Worm (Caenorhabditis elegans) whole organism, midembryonic: ENCODE data around the gene teg-1.

Source experiments
- T22C8.4 ChIP-seq: fragments of 200-800 bp; sonication (Bioruptor generic); IDR thresholded peaks from 2 replicates; pipeline ENCODE4 v1.3.6; 2022; ENCODE audit warnings: missing genetic modification characterization, missing compliant biosample characterization
- cog-1 ChIP-seq: sonication (generic microtip); optimal IDR thresholded peaks from 2 replicates; lab custom pipeline; 2016; ENCODE audit warnings: missing genetic modification characterization, missing compliant biosample characterization
- flt-1 ChIP-seq: fragments of 200-800 bp; sonication (Bioruptor generic); IDR thresholded peaks from 2 replicates; pipeline ENCODE4 v1.3.6; 2022; ENCODE audit warnings: missing genetic modification characterization, missing compliant biosample characterization
- klf-2 ChIP-seq: fragments of 200-800 bp; sonication (Bioruptor generic); conservative IDR thresholded peaks from 2 replicates; pipeline ENCODE4 v1.3.6; 2022; ENCODE audit warnings: missing genetic modification reagents, missing genetic modification characterization, missing compliant biosample characterization
- med-1 ChIP-seq: sonication (generic microtip); optimal IDR thresholded peaks from 2 replicates; lab custom pipeline; 2017; ENCODE audit warnings: missing genetic modification characterization, mild to moderate bottlenecking, missing compliant biosample characterization, antibody characterized with exemption, missing genetic modification reagents; ENCODE audit not compliant: insufficient read depth
- ref-1 ChIP-seq: fragments of 200-800 bp; sonication (Bioruptor generic); conservative IDR thresholded peaks from 2 replicates; pipeline ENCODE4 v1.3.6; 2022; ENCODE audit warnings: missing genetic modification reagents, missing genetic modification characterization, missing compliant biosample characterization
- tab-1 ChIP-seq: fragments of 200-800 bp; sonication (Bioruptor generic); IDR thresholded peaks from 2 replicates; pipeline ENCODE4 v1.3.6; 2022; ENCODE audit warnings: missing genetic modification characterization, missing compliant biosample characterization
- ztf-23 ChIP-seq: fragments of 200-800 bp; sonication (Bioruptor generic); IDR thresholded peaks from 2 replicates; pipeline ENCODE4 v1.3.6; 2022; ENCODE audit warnings: missing genetic modification reagents, missing genetic modification characterization, missing compliant biosample characterization
- ztf-29 ChIP-seq: fragments of 200-800 bp; sonication (Bioruptor generic); IDR thresholded peaks from 2 replicates; pipeline ENCODE4 v1.3.6; 2022; ENCODE audit warnings: missing genetic modification reagents, missing genetic modification characterization, missing compliant biosample characterization

Gene teg-1

DNA sequence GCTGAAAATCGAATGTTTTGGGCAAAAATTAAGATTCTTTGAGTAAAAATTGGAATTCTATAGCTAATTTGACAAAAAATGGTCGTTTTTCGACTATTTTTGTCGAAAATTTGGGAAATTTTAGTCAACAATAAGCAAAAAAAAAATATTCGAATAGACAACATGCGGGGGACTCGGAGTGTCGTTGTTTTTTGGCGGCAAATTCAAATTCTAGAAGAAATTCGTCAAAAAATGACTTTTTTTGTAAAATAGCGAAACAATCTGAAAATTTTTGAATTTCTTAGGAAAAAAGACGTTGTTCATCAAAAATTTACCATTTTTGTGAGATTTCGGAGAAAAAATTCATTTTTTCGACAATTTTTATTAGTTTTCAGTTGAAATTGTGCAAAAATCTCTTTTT is 34.4 kb downstream of the teg-1 start:
- TF ChIP-seq klf-2 (GFP tag; lab: Robert Waterston, UW), result no peak
- TF ChIP-seq flt-1 (GFP tag; lab: Robert Waterston, UW), result no peak
- no peak for TF ChIP-seq med-1 (GFP tag; lab: Kevin White, UChicago)
- TF ChIP-seq ztf-23 (GFP tag; lab: Robert Waterston, UW), result no peak
- no peak for TF ChIP-seq cog-1

DNA sequence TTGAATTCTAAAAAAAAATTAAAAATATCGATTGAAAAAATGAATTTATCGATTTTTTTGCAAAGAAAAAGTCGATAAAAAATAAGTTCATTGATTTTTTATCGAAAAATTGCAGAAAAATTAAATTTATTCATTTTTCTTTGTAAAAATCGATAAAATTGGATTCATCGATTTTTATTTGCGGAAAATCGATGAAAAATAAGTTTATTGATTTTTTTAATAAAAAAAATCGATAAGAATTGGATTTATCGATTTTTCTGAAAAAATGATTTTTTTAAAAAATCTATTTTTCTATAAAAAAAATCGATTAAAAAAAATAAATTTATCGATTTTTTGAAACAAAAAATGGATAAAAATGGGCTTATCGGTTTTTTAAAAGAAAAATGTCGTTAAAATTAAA is 38.1 kb downstream of the teg-1 start:
- TF ChIP-seq cog-1, result no peak
- TF ChIP-seq klf-2 (GFP tag; lab: Robert Waterston, UW), result no peak
- no peak for TF ChIP-seq ref-1
- peak; percentile 81 for TF ChIP-seq T22C8.4

- no peak for TF ChIP-seq ztf-29 (GFP tag; lab: Robert Waterston, UW)
- no peak for TF ChIP-seq cog-1
- no peak for TF ChIP-seq ref-1
Observed at ce11 chrIII:11278817-11279216, 39.2 kb downstream of the teg-1 start, which contains the start of gene Y47D3A.21. TSS of gene Y47D3A.21 (minus strand) at chrIII:11278917.

DNA sequence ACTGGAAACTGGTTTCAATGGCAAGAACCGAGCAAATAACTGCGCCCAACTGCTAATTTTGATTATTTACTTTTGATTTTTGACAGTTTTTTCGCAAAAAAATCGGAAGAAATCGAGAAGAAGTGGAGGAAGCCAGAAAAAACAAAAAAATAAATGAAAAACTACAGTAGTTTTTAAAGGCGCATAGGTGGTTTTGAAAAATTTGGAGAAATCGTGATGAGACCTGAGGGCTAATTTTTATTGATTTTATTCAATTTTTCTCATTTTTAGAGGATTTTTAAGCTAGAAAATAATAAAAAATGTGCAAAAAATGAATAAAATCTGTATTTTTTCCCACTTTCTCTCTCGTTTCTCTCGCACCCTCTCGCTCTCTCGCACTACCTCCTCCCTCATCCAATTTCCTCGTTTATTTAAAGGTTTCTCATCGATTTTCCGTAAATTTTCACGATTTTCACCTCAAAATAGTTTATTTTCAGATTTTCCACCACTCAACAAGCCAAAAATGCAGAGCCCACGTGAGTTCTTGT is 43.4 kb downstream of the teg-1 start, which contains the start of gene Y47D3A.20:
Gene Y47D3A.20, plus strand, starts transcription at position 477 of the 527 bp plus-strand sequence.
- no peak for TF ChIP-seq ztf-23 (GFP tag; lab: Robert Waterston, UW)

DNA sequence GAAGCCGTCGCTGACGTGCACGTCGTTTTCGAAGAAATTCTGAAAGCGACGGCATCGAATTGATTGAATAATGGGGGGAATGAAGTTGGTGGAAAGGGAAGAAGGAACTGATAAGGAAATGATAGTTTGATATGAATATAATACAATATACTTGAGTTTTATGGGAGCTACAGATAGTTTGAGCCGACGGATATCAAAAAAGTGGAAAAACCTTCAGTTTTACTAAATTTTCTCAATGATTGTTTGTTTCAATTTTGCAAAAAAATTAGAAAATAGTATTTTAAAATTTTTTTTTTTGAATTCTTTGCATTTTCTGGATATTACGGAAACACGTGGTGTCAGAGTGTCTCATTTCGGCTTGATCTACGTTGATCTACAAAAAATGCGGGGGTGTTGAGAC is 47.2 kb downstream of the teg-1 start, which contains the start of gene obr-1:
Gene obr-1, minus strand, starts transcription at position 101 of the 400 bp plus-strand sequence.
- TF ChIP-seq T22C8.4, result no peak

DNA sequence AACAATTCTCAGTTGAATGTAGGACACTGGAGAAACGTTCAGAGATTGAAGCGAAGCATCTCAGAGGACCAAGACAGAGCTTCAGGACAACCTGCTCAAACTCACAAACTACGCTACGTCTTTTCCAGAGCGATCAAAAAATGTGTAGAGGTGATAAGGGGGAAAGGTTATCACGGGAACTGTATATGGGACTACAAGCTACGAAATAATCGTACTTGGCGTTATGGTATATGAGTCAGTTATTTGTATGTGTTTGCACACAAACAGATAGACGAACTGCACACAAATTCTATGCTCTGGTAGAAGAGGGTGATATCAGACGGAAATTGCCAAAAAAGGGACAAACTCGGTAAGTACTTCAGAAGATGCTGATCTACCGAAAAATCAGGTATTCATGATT is 48.8 kb downstream of the teg-1 start:
- TF ChIP-seq cog-1, result no peak
- no peak for TF ChIP-seq T22C8.4
- no peak for TF ChIP-seq tab-1 (GFP tag; lab: Robert Waterston, UW)
- TF ChIP-seq ztf-23 (GFP tag; lab: Robert Waterston, UW), result no peak
- no peak for TF ChIP-seq flt-1 (GFP tag; lab: Robert Waterston, UW)
- TF ChIP-seq ref-1, result no peak
- TF ChIP-seq klf-2 (GFP tag; lab: Robert Waterston, UW), result no peak
- TF ChIP-seq med-1 (GFP tag; lab: Kevin White, UChicago), result no peak
- TF ChIP-seq ztf-29 (GFP tag; lab: Robert Waterston, UW), result no peak

DNA sequence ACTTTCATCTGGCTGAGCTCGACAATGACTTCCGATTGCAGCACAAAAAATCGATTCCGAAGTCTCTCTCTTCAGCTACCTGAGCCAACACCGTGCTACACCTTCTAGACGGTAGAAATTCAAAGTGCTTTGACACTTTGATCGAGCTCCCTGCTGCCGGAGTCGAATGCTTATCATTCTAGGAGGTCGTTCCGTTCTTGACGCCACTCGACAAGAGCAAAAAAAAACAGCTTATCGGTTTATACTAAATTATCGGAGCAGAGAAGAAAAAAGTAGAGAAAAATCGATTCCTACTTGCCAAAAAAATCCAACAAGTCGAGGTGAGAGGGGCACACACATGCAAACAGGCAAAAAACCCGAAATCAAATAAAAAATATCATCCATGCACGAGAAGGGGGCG is 49.5 kb downstream of the teg-1 start:
- no peak for TF ChIP-seq med-1 (GFP tag; lab: Kevin White, UChicago)
- no peak for TF ChIP-seq cog-1
- no peak for TF ChIP-seq T22C8.4
- TF ChIP-seq tab-1 (GFP tag; lab: Robert Waterston, UW), result no peak
- no peak for TF ChIP-seq flt-1 (GFP tag; lab: Robert Waterston, UW)
- no peak for TF ChIP-seq ref-1
- no peak for TF ChIP-seq ztf-29 (GFP tag; lab: Robert Waterston, UW)
- TF ChIP-seq klf-2 (GFP tag; lab: Robert Waterston, UW), result no peak
- TF ChIP-seq ztf-23 (GFP tag; lab: Robert Waterston, UW), result no peak

- TF ChIP-seq flt-1 (GFP tag; lab: Robert Waterston, UW) (no peak), tab-1 (GFP tag; lab: Robert Waterston, UW) (no peak), T22C8.4 (no peak), cog-1 (no peak), ref-1 (no peak), ztf-23 (GFP tag; lab: Robert Waterston, UW) (no peak), klf-2 (GFP tag; lab: Robert Waterston, UW) (no peak), ztf-29 (GFP tag; lab: Robert Waterston, UW) (no peak), med-1 (GFP tag; lab: Kevin White, UChicago) (no peak)
Observed at ce11 chrIII:11267372-11267771, 50.7 kb downstream of the teg-1 start.
